Worm (Caenorhabditis elegans): ENCODE results near the gene col-172.

- TF ChIP-seq hlh-13 (GFP tag; optimal IDR thresholded peaks at IDR 0.05) (no peak), che-1 (tag; optimal IDR thresholded peaks at IDR 0.05) (no peak), nhr-11 (tag; optimal IDR thresholded peaks at IDR 0.05) (no peak), pha-2 (tag; optimal IDR thresholded peaks at IDR 0.05) (no peak)
Measured at ce11 chrX:6649573-6649972, 23.0 kb upstream of the col-172 start.

Data from whole organism, late embryonic.